Fruit fly (Drosophila melanogaster) whole organism, wandering third instar larva: ENCODE measurements around the gene jumu.
A peak's percentile ranks its signal among the peaks of the same experiment; 100 is the strongest.

Source experiments
- Abd-B ChIP-seq: fragments of >200 bp; optimal IDR thresholded peaks from 2 replicates; lab custom pipeline; 2017; ENCODE audit warnings: missing biosample characterization, missing genetic modification characterization
- CG32264 ChIP-seq: fragments of 200-800 bp; sonication (Bioruptor generic); optimal IDR thresholded peaks from 2 replicates; lab custom pipeline; 2016; ENCODE audit warnings: missing biosample characterization, missing genetic modification characterization
- CG9705 ChIP-seq: fragments of 200-800 bp; sonication (Bioruptor generic); optimal IDR thresholded peaks from 2 replicates; lab custom pipeline; 2018; ENCODE audit warnings: missing biosample characterization, mild to moderate bottlenecking, missing genetic modification characterization
- CrebA ChIP-seq: fragments of 200-800 bp; sonication (Bioruptor generic); optimal IDR thresholded peaks from 2 replicates; lab custom pipeline; 2016; ENCODE audit warnings: missing biosample characterization, mild to moderate bottlenecking, missing genetic modification characterization, borderline replicate concordance
- Dif ChIP-seq: fragments of 200-275, 200-300 bp; sonication (Bioruptor generic); optimal IDR thresholded peaks from 2 replicates; lab custom pipeline; 2018; ENCODE audit warnings: missing biosample characterization, missing genetic modification characterization; ENCODE audit not compliant: partially characterized antibody
- GATAd ChIP-seq: sonication (Bioruptor generic); optimal IDR thresholded peaks from 2 replicates; lab custom pipeline; 2016; ENCODE audit warnings: missing biosample characterization, missing genetic modification characterization
- HLH106 ChIP-seq: fragments of 200-800 bp; optimal IDR thresholded peaks from 3 replicates; lab custom pipeline; 2019; ENCODE audit warnings: missing biosample characterization, mild to moderate bottlenecking, missing genetic modification characterization, moderate library complexity
- Hnf4 ChIP-seq: fragments of 200-800 bp; sonication (Bioruptor generic); optimal IDR thresholded peaks from 2 replicates; lab custom pipeline; 2016; ENCODE audit warnings: missing biosample characterization, mild to moderate bottlenecking, missing genetic modification characterization
- Hr78 ChIP-seq: fragments of >200 bp; optimal IDR thresholded peaks from 2 replicates; lab custom pipeline; 2017; ENCODE audit warnings: missing biosample characterization, missing genetic modification characterization
- Hr83 ChIP-seq: fragments of 200-300 bp; sonication (Bioruptor generic); optimal IDR thresholded peaks from 2 replicates; lab custom pipeline; 2016; ENCODE audit warnings: missing biosample characterization, mild to moderate bottlenecking, missing genetic modification characterization, moderate library complexity; ENCODE audit not compliant: poor library complexity, severe bottlenecking
- Jra ChIP-seq: sonication (Bioruptor generic); optimal IDR thresholded peaks from 2 replicates; lab custom pipeline; 2016; ENCODE audit warnings: missing biosample characterization, missing genetic modification characterization
- Mio ChIP-seq: sonication (Bioruptor generic); optimal IDR thresholded peaks from 2 replicates; lab custom pipeline; 2016; ENCODE audit warnings: missing biosample characterization, missing genetic modification characterization
- Myc ChIP-seq: fragments of >200 bp; optimal IDR thresholded peaks from 2 replicates; lab custom pipeline; 2017
- N ChIP-seq: fragments of >200 bp; optimal IDR thresholded peaks from 2 replicates; lab custom pipeline; 2018; ENCODE audit warnings: missing biosample characterization, missing external identifiers, missing genetic modification characterization
- OdsH ChIP-seq: fragments of 200-800 bp; sonication (Bioruptor generic); optimal IDR thresholded peaks from 2 replicates; lab custom pipeline; 2016; ENCODE audit warnings: missing biosample characterization, mild to moderate bottlenecking, missing genetic modification characterization
- Rel ChIP-seq, 2 experiments: fragments of 200-800 bp; sonication (Bioruptor generic) in 1 of 2; optimal IDR thresholded peaks; 2 replicates in 1 of 2; 3 replicates in 1 of 2; lab custom pipeline; 2016 to 2019; ENCODE audit warnings: mild to moderate bottlenecking in 2 of 2, missing biosample characterization in 2 of 2, missing genetic modification characterization in 2 of 2, moderate library complexity in 1 of 2
- Sp1 ChIP-seq: fragments of 200-800 bp; sonication (Bioruptor generic); optimal IDR thresholded peaks from 3 replicates; lab custom pipeline; 2019; ENCODE audit warnings: missing biosample characterization, mild to moderate bottlenecking, missing genetic modification characterization, moderate library complexity
- Vsx2 ChIP-seq: fragments of 200-300, 225-300 bp; sonication (Bioruptor generic); optimal IDR thresholded peaks from 2 replicates; lab custom pipeline; 2018; ENCODE audit warnings: missing biosample characterization, missing genetic modification characterization; ENCODE audit not compliant: partially characterized antibody
- br ChIP-seq: fragments of 200-800 bp; sonication (Bioruptor generic); optimal IDR thresholded peaks from 2 replicates; lab custom pipeline; 2016; ENCODE audit warnings: missing biosample characterization, missing genetic modification characterization
- dl ChIP-seq, 2 experiments: fragments of 175-275, 200-275 bp in 1 of 2; fragments of 200-275 bp in 1 of 2; sonication (Bioruptor generic); optimal IDR thresholded peaks; lab custom pipeline; 2018; ENCODE audit warnings: mild to moderate bottlenecking in 2 of 2, missing biosample characterization in 2 of 2, missing genetic modification characterization in 2 of 2, moderate library complexity in 2 of 2; ENCODE audit not compliant: partially characterized antibody in 2 of 2, insufficient read depth in 1 of 2
- dsf ChIP-seq: sonication (Bioruptor generic); optimal IDR thresholded peaks from 2 replicates; lab custom pipeline; 2016; ENCODE audit warnings: missing biosample characterization, missing genetic modification characterization, borderline replicate concordance
- ey ChIP-seq: fragments of 200-800 bp; sonication (Bioruptor generic); optimal IDR thresholded peaks from 2 replicates; lab custom pipeline; 2016; ENCODE audit warnings: missing biosample characterization, missing genetic modification characterization
- foxo ChIP-seq, 2 experiments: fragments of 200-800 bp; sonication (Bioruptor generic); optimal IDR thresholded peaks; 2 replicates in 1 of 2; 3 replicates in 1 of 2; lab custom pipeline; 2016 to 2017; ENCODE audit warnings: missing biosample characterization in 2 of 2, missing genetic modification characterization in 2 of 2
- fru ChIP-seq: fragments of 200-800 bp; sonication (Bioruptor generic); optimal IDR thresholded peaks from 3 replicates; lab custom pipeline; 2016; ENCODE audit warnings: missing biosample characterization, mild to moderate bottlenecking, missing genetic modification characterization
- h ChIP-seq: fragments of 200-800 bp; sonication (Bioruptor generic); optimal IDR thresholded peaks from 3 replicates; lab custom pipeline; 2016; ENCODE audit warnings: missing biosample characterization, mild to moderate bottlenecking, missing genetic modification characterization
- jim ChIP-seq: fragments of 175-275, 200-325 bp; sonication (Bioruptor generic); optimal IDR thresholded peaks from 2 replicates; lab custom pipeline; 2016; ENCODE audit warnings: missing biosample characterization, mild to moderate bottlenecking, missing genetic modification characterization
- lola ChIP-seq: fragments of >200 bp; optimal IDR thresholded peaks from 2 replicates; lab custom pipeline; 2017; ENCODE audit warnings: missing biosample characterization, missing genetic modification characterization
- pan ChIP-seq: fragments of >200 bp; optimal IDR thresholded peaks from 2 replicates; lab custom pipeline; 2017
- psq ChIP-seq: fragments of 200-800 bp; sonication (Bioruptor generic); optimal IDR thresholded peaks from 3 replicates; lab custom pipeline; 2017; ENCODE audit warnings: missing biosample characterization, mild to moderate bottlenecking, missing genetic modification characterization, moderate library complexity
- rgr ChIP-seq: fragments of 200-800 bp; sonication (Bioruptor generic); optimal IDR thresholded peaks from 3 replicates; lab custom pipeline; 2016; ENCODE audit warnings: missing biosample characterization, mild to moderate bottlenecking, missing genetic modification characterization
- sage ChIP-seq: fragments of 200-800 bp; sonication (Bioruptor generic); optimal IDR thresholded peaks from 2 replicates; lab custom pipeline; 2016; ENCODE audit warnings: missing biosample characterization, mild to moderate bottlenecking, missing genetic modification characterization
- sv ChIP-seq: fragments of 200-800 bp; sonication (Bioruptor generic); optimal IDR thresholded peaks from 3 replicates; lab custom pipeline; 2016; ENCODE audit warnings: missing biosample characterization, missing genetic modification characterization
- tai ChIP-seq: sonication (Bioruptor generic); optimal IDR thresholded peaks from 2 replicates; lab custom pipeline; 2016; ENCODE audit warnings: missing biosample characterization, missing genetic modification characterization
- woc ChIP-seq: sonication (Bioruptor generic); optimal IDR thresholded peaks from 2 replicates; lab custom pipeline; 2016; ENCODE audit warnings: missing biosample characterization, mild to moderate bottlenecking, missing genetic modification characterization

Gene jumu

DNA sequence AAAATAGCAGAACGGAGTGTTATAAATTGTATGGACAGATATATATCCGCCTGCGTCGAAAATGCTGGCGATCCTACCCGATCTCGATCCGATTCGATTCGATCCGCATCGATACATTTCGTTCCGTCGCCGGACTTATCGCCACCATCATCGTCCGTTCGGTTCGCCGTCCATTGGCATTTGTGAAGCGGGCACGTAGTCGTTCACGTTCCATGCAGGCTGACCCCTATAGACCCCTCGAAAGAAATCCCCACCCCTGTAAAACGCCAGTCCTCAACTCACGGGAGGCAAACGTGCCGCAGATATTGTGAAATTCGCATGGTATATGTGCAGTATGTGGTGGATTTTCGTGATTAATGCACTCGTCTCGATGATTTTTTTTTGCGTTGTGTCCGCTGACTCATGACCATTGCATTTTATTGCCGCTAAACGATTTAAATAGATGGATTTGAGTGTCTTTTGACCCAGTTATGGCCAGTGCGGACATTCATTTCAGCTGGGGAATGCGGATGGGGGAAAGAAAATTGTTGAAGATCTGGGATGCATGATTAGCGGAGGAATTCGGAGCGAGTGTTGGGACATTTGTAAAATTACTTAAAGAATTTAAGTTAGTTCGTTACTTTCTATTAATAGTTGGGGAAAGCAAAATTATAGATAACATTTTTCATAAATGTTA lies 42.0 kb downstream of the jumu start:
- TF ChIP-seq Rel (GFP tag; optimal IDR thresholded peaks at IDR 0.05; lab: Kevin White, UChicago) (no peak), Rel (tag; optimal IDR thresholded peaks at IDR 0.05; lab: Kevin White, UChicago) (peak; percentile 97), h (GFP tag; lab: Kevin White, UChicago) (peak; percentile 14), Sp1 (GFP tag; lab: Kevin White, UChicago) (peak; percentile 6), br (GFP tag; lab: Kevin White, UChicago) (peak; percentile 42), pan (lab: Kevin White, UChicago) (no peak)

DNA sequence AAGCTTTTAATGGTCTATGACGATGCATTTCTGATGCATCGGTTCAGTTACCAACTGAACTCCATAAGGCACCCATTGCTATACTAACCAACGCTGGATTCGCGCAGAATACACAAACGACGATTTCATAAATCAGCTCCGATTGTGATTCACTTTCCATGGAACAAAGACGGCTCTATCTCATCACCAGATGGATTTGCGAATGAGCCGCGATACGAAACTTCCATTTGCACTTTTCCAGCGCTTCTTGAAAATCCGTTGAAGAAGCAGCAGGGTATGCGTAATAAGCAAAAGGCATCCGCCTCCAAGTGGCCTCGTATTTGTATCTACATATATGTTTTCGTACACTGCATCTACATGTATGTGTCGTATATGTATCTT lies 42.5 kb downstream of the jumu start:
- TF ChIP-seq dl (GFP tag; optimal IDR thresholded peaks at IDR 0.05; lab: Kevin White, UChicago; ENCODE audit: insufficient read depth in 1 of 2, partially characterized antibody in 2 of 2): no peak
- TF ChIP-seq lola (GFP tag; lab: Kevin White, UChicago): no peak
- no peak for TF ChIP-seq Myc
- TF ChIP-seq dsf: no peak
- no peak for TF ChIP-seq jim (GFP tag; lab: Kevin White, UChicago)
- TF ChIP-seq Rel (GFP tag; optimal IDR thresholded peaks at IDR 0.05; lab: Kevin White, UChicago): no peak
- TF ChIP-seq Rel (tag; optimal IDR thresholded peaks at IDR 0.05; lab: Kevin White, UChicago): peak; percentile 38
- TF ChIP-seq fru (GFP tag; lab: Kevin White, UChicago): no peak
- TF ChIP-seq sage (GFP tag; lab: Kevin White, UChicago): no peak
- TF ChIP-seq N (GFP tag; lab: Kevin White, UChicago): no peak
- peak; percentile 16 for TF ChIP-seq Hr83 (GFP tag; lab: Kevin White, UChicago)
- no peak for TF ChIP-seq CG9705
- TF ChIP-seq tai (GFP tag; lab: Kevin White, UChicago): no peak
- TF ChIP-seq, all 38 proteins: peak for 2

DNA sequence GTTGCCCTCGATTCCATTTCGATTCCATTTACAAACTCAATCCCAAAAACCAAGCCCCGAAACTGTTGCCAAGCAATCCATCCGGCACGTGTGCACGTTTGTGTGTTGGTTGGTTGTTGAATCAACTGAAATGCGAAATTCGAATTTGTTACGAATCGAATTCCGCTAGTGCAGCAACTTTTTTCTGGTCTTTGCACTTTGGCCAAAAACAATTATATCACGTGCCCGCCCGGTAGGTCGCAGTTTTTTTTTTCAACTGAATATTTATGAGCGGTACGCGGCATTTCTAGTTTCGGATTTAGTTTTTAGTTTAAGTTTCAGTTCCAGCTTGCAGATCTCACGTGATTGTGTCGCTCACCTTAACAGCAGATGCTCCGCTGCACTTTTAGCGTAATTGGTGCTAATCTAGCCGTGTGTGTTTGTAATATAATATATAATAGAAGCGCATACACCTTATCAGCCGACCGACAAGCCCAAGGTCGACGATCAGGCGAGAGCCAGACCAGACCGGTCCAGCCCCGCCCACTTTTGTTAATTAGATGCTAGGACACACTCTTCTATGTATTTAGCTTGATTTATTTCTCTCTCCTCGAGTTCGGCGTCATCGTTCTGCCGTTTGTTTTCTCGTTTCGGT lies 43.2 kb downstream of the jumu start:
- no peak for TF ChIP-seq HLH106
- TF ChIP-seq Rel (GFP tag; optimal IDR thresholded peaks at IDR 0.05; lab: Kevin White, UChicago): no peak
- TF ChIP-seq Rel (tag; optimal IDR thresholded peaks at IDR 0.05; lab: Kevin White, UChicago): peak; percentile 12

DNA sequence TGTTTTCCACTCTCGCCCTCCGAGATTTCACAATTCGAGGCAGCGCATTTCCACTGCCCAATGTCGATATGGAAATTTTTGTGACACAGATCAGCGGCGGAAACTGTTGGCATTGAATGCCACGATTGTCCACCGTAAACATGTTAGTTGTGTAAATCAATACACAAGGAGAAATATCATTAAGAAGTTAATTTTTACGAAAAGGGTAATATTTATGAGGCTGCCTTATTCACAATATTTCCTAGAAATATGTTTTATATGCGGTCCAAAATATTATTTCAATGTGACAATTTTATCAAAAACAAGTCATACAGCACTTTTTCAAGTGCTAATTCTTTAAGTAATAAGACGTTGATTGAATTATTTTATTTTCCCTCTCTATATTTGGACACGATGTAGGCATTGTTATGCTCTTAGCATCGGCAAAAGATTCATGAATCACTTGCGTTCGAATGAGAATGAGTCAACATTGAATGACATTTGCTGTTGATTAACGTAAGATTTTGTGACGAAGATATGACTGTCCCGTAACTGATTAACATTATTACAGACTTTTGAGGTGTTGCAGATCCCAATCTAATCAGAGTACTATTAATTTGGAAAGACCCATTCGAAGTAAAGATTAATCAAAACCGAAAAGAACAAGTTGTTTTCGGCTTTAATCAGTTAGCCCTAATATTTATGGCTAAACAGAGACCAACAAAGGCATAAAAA lies 43.8 kb downstream of the jumu start:
- TF ChIP-seq h (GFP tag; lab: Kevin White, UChicago): no peak
- no peak for TF ChIP-seq Abd-B (GFP tag; lab: Kevin White, UChicago)
- no peak for TF ChIP-seq Vsx2 (GFP tag; lab: Kevin White, UChicago)
- TF ChIP-seq Dif: no peak
- TF ChIP-seq foxo (GFP tag; optimal IDR thresholded peaks at IDR 0.05; lab: Kevin White, UChicago): no peak
- TF ChIP-seq jim (GFP tag; lab: Kevin White, UChicago): no peak
- no peak for TF ChIP-seq psq (GFP tag; lab: Kevin White, UChicago)
- TF ChIP-seq Hr78 (GFP tag; lab: Kevin White, UChicago): no peak
- TF ChIP-seq Rel (GFP tag; optimal IDR thresholded peaks at IDR 0.05; lab: Kevin White, UChicago): no peak
- TF ChIP-seq Rel (tag; optimal IDR thresholded peaks at IDR 0.05; lab: Kevin White, UChicago): peak; percentile 60
- TF ChIP-seq lola (GFP tag; lab: Kevin White, UChicago): no peak
- no peak for TF ChIP-seq sage (GFP tag; lab: Kevin White, UChicago)
- TF ChIP-seq OdsH (GFP tag; lab: Kevin White, UChicago): peak; percentile 5
- no peak for TF ChIP-seq Myc
- no peak for TF ChIP-seq Mio
- no peak for TF ChIP-seq HLH106
- no peak for TF ChIP-seq Hr83 (GFP tag; lab: Kevin White, UChicago)
- TF ChIP-seq sv: peak; percentile 56
- TF ChIP-seq ey (GFP tag; lab: Kevin White, UChicago): peak; percentile 3
- TF ChIP-seq Jra (GFP tag; lab: Kevin White, UChicago): peak; percentile 13
- TF ChIP-seq dsf: no peak
- TF ChIP-seq CG9705: no peak
- TF ChIP-seq fru (GFP tag; lab: Kevin White, UChicago): no peak
- TF ChIP-seq Hnf4: no peak
- TF ChIP-seq pan (lab: Kevin White, UChicago): no peak
- peak; percentile 43 to 59 for TF ChIP-seq dl (GFP tag; optimal IDR thresholded peaks at IDR 0.05; lab: Kevin White, UChicago; ENCODE audit: insufficient read depth in 1 of 2, partially characterized antibody in 2 of 2)
- TF ChIP-seq br (GFP tag; lab: Kevin White, UChicago): no peak
- no peak for TF ChIP-seq woc (GFP tag; lab: Kevin White, UChicago)
- TF ChIP-seq rgr (GFP tag; lab: Kevin White, UChicago): no peak
- TF ChIP-seq CG32264: no peak
- TF ChIP-seq Sp1 (GFP tag; lab: Kevin White, UChicago): no peak
- TF ChIP-seq GATAd: no peak
- peak; percentile 23 for TF ChIP-seq tai (GFP tag; lab: Kevin White, UChicago)
- no peak for TF ChIP-seq CrebA (GFP tag; lab: Kevin White, UChicago)
